Worm (Caenorhabditis elegans): ENCODE results near the gene enri-2.

DNA sequence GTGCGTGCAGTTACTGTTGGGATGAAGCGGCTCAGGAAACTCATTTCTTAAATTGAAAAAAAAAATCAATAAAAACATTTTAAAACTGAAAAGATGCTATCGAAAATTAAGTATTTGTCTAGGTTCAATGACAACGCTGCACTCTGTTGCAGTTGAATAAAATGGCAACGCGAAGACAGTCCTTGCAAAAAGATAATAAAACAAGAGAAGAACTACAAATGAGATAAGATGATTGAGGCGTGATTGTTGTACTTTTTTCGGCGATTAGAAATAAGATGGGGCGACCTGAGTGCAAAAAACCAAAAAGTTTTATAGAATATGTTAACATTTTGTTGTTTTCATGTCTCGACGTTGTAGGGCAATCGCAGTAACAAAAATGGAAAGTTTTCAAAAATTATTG, 30.6 kb upstream of the enri-2 start, which contains the start of gene gcsh-1:
- TF ChIP-seq nhr-28 (tag; optimal IDR thresholded peaks at IDR 0.05): no peak
- no peak for TF ChIP-seq elt-3 (tag; optimal IDR thresholded peaks at IDR 0.05)
- TF ChIP-seq daf-12 (tag; optimal IDR thresholded peaks at IDR 0.05): no peak
- no peak for TF ChIP-seq unc-62 (GFP tag; optimal IDR thresholded peaks at IDR 0.05)

Data from whole organism, L3 larva.